Fruit fly (Drosophila melanogaster) whole organism, wandering third instar larva: Measurements from ENCODE around the gene CG46310.

Experiments used
- Abd-B ChIP-seq: fragments of >200 bp; optimal IDR thresholded peaks from 2 replicates; lab custom pipeline; 2017; ENCODE audit warnings: missing biosample characterization, missing genetic modification characterization
- CG32264 ChIP-seq: fragments of 200-800 bp; sonication (Bioruptor generic); optimal IDR thresholded peaks from 2 replicates; lab custom pipeline; 2016; ENCODE audit warnings: missing biosample characterization, missing genetic modification characterization
- CG9705 ChIP-seq: fragments of 200-800 bp; sonication (Bioruptor generic); optimal IDR thresholded peaks from 2 replicates; lab custom pipeline; 2018; ENCODE audit warnings: missing biosample characterization, mild to moderate bottlenecking, missing genetic modification characterization
- CrebA ChIP-seq: fragments of 200-800 bp; sonication (Bioruptor generic); optimal IDR thresholded peaks from 2 replicates; lab custom pipeline; 2016; ENCODE audit warnings: missing biosample characterization, mild to moderate bottlenecking, missing genetic modification characterization, borderline replicate concordance
- Dif ChIP-seq: fragments of 200-275, 200-300 bp; sonication (Bioruptor generic); optimal IDR thresholded peaks from 2 replicates; lab custom pipeline; 2018; ENCODE audit warnings: missing biosample characterization, missing genetic modification characterization; ENCODE audit not compliant: partially characterized antibody
- GATAd ChIP-seq: sonication (Bioruptor generic); optimal IDR thresholded peaks from 2 replicates; lab custom pipeline; 2016; ENCODE audit warnings: missing biosample characterization, missing genetic modification characterization
- HLH106 ChIP-seq: fragments of 200-800 bp; optimal IDR thresholded peaks from 3 replicates; lab custom pipeline; 2019; ENCODE audit warnings: missing biosample characterization, mild to moderate bottlenecking, missing genetic modification characterization, moderate library complexity
- Hnf4 ChIP-seq: fragments of 200-800 bp; sonication (Bioruptor generic); optimal IDR thresholded peaks from 2 replicates; lab custom pipeline; 2016; ENCODE audit warnings: missing biosample characterization, mild to moderate bottlenecking, missing genetic modification characterization
- Hr78 ChIP-seq: fragments of >200 bp; optimal IDR thresholded peaks from 2 replicates; lab custom pipeline; 2017; ENCODE audit warnings: missing biosample characterization, missing genetic modification characterization
- Hr83 ChIP-seq: fragments of 200-300 bp; sonication (Bioruptor generic); optimal IDR thresholded peaks from 2 replicates; lab custom pipeline; 2016; ENCODE audit warnings: missing biosample characterization, mild to moderate bottlenecking, missing genetic modification characterization, moderate library complexity; ENCODE audit not compliant: poor library complexity, severe bottlenecking
- Jra ChIP-seq: sonication (Bioruptor generic); optimal IDR thresholded peaks from 2 replicates; lab custom pipeline; 2016; ENCODE audit warnings: missing biosample characterization, missing genetic modification characterization
- Mio ChIP-seq: sonication (Bioruptor generic); optimal IDR thresholded peaks from 2 replicates; lab custom pipeline; 2016; ENCODE audit warnings: missing biosample characterization, missing genetic modification characterization
- Myc ChIP-seq: fragments of >200 bp; optimal IDR thresholded peaks from 2 replicates; lab custom pipeline; 2017
- N ChIP-seq: fragments of >200 bp; optimal IDR thresholded peaks from 2 replicates; lab custom pipeline; 2018; ENCODE audit warnings: missing biosample characterization, missing external identifiers, missing genetic modification characterization
- OdsH ChIP-seq: fragments of 200-800 bp; sonication (Bioruptor generic); optimal IDR thresholded peaks from 2 replicates; lab custom pipeline; 2016; ENCODE audit warnings: missing biosample characterization, mild to moderate bottlenecking, missing genetic modification characterization
- Sp1 ChIP-seq: fragments of 200-800 bp; sonication (Bioruptor generic); optimal IDR thresholded peaks from 3 replicates; lab custom pipeline; 2019; ENCODE audit warnings: missing biosample characterization, mild to moderate bottlenecking, missing genetic modification characterization, moderate library complexity
- Vsx2 ChIP-seq: fragments of 200-300, 225-300 bp; sonication (Bioruptor generic); optimal IDR thresholded peaks from 2 replicates; lab custom pipeline; 2018; ENCODE audit warnings: missing biosample characterization, missing genetic modification characterization; ENCODE audit not compliant: partially characterized antibody
- br ChIP-seq: fragments of 200-800 bp; sonication (Bioruptor generic); optimal IDR thresholded peaks from 2 replicates; lab custom pipeline; 2016; ENCODE audit warnings: missing biosample characterization, missing genetic modification characterization
- brk ChIP-seq: fragments of 200-800 bp; sonication (Bioruptor generic); optimal IDR thresholded peaks from 2 replicates; lab custom pipeline; 2016; ENCODE audit warnings: missing biosample characterization, mild to moderate bottlenecking, missing genetic modification characterization
- dl ChIP-seq, 2 experiments: fragments of 175-275, 200-275 bp in 1 of 2; fragments of 200-275 bp in 1 of 2; sonication (Bioruptor generic); optimal IDR thresholded peaks; lab custom pipeline; 2018; ENCODE audit warnings: mild to moderate bottlenecking in 2 of 2, missing biosample characterization in 2 of 2, missing genetic modification characterization in 2 of 2, moderate library complexity in 2 of 2; ENCODE audit not compliant: partially characterized antibody in 2 of 2, insufficient read depth in 1 of 2
- dmrt93B ChIP-seq: fragments of 200-800 bp; sonication (Bioruptor generic); optimal IDR thresholded peaks from 2 replicates; lab custom pipeline; 2018; ENCODE audit warnings: missing biosample characterization, mild to moderate bottlenecking, missing genetic modification characterization
- dsf ChIP-seq: sonication (Bioruptor generic); optimal IDR thresholded peaks from 2 replicates; lab custom pipeline; 2016; ENCODE audit warnings: missing biosample characterization, missing genetic modification characterization, borderline replicate concordance
- ey ChIP-seq: fragments of 200-800 bp; sonication (Bioruptor generic); optimal IDR thresholded peaks from 2 replicates; lab custom pipeline; 2016; ENCODE audit warnings: missing biosample characterization, missing genetic modification characterization
- fru ChIP-seq: fragments of 200-800 bp; sonication (Bioruptor generic); optimal IDR thresholded peaks from 3 replicates; lab custom pipeline; 2016; ENCODE audit warnings: missing biosample characterization, mild to moderate bottlenecking, missing genetic modification characterization
- h ChIP-seq: fragments of 200-800 bp; sonication (Bioruptor generic); optimal IDR thresholded peaks from 3 replicates; lab custom pipeline; 2016; ENCODE audit warnings: missing biosample characterization, mild to moderate bottlenecking, missing genetic modification characterization
- jim ChIP-seq: fragments of 175-275, 200-325 bp; sonication (Bioruptor generic); optimal IDR thresholded peaks from 2 replicates; lab custom pipeline; 2016; ENCODE audit warnings: missing biosample characterization, mild to moderate bottlenecking, missing genetic modification characterization
- psq ChIP-seq: fragments of 200-800 bp; sonication (Bioruptor generic); optimal IDR thresholded peaks from 3 replicates; lab custom pipeline; 2017; ENCODE audit warnings: missing biosample characterization, mild to moderate bottlenecking, missing genetic modification characterization, moderate library complexity
- rgr ChIP-seq: fragments of 200-800 bp; sonication (Bioruptor generic); optimal IDR thresholded peaks from 3 replicates; lab custom pipeline; 2016; ENCODE audit warnings: missing biosample characterization, mild to moderate bottlenecking, missing genetic modification characterization
- sage ChIP-seq: fragments of 200-800 bp; sonication (Bioruptor generic); optimal IDR thresholded peaks from 2 replicates; lab custom pipeline; 2016; ENCODE audit warnings: missing biosample characterization, mild to moderate bottlenecking, missing genetic modification characterization
- usp ChIP-seq: fragments of >200 bp; optimal IDR thresholded peaks from 2 replicates; lab custom pipeline; 2017; ENCODE audit warnings: missing biosample characterization, missing genetic modification characterization
- woc ChIP-seq: sonication (Bioruptor generic); optimal IDR thresholded peaks from 2 replicates; lab custom pipeline; 2016; ENCODE audit warnings: missing biosample characterization, mild to moderate bottlenecking, missing genetic modification characterization

Gene CG46310

dm6 chr3R:23141113-23141512 is 32.6 kb upstream of the CG46310 start:
- TF ChIP-seq Hnf4 (GFP tag; lab: Kevin White, UChicago) (no peak), Myc (lab: Kevin White, UChicago) (no peak), jim (GFP tag; lab: Kevin White, UChicago) (no peak), Hr83 (GFP tag; lab: Kevin White, UChicago) (no peak), GATAd (no peak), CG9705 (GFP tag; lab: Kevin White, UChicago) (no peak), Abd-B (GFP tag; lab: Kevin White, UChicago) (no peak), br (GFP tag; lab: Kevin White, UChicago) (no peak), OdsH (GFP tag; lab: Kevin White, UChicago) (no peak), usp (GFP tag; lab: Kevin White, UChicago) (no peak), h (GFP tag; lab: Kevin White, UChicago) (no peak), fru (GFP tag; lab: Kevin White, UChicago) (no peak), Hr78 (GFP tag; lab: Kevin White, UChicago) (no peak), woc (no peak), dsf (no peak), CG32264 (GFP tag; lab: Kevin White, UChicago) (no peak), Dif (GFP tag; lab: Kevin White, UChicago) (no peak), sage (GFP tag; lab: Kevin White, UChicago) (no peak), dl (GFP tag; optimal IDR thresholded peaks at IDR 0.05; lab: Kevin White, UChicago; ENCODE audit: insufficient read depth in 1 of 2, partially characterized antibody in 2 of 2) (no peak), brk (GFP tag; lab: Kevin White, UChicago) (no peak)

dm6 chr3R:23141678-23142338 is 31.9 kb upstream of the CG46310 start, which contains the start of gene hh:
Gene hh (minus strand): TSS chr3R:23141906.
- TF ChIP-seq Vsx2, result peak; percentile 63
- TF ChIP-seq Jra (GFP tag; lab: Kevin White, UChicago), result peak; percentile 3
- TF ChIP-seq dl (GFP tag; optimal IDR thresholded peaks at IDR 0.05; lab: Kevin White, UChicago; ENCODE audit: insufficient read depth in 1 of 2, partially characterized antibody in 2 of 2), result peak in 1 of 2 experiments; percentile 15
- TF ChIP-seq Sp1, result no peak
- TF ChIP-seq N (GFP tag; lab: Kevin White, UChicago), result peak; percentile 50
- TF ChIP-seq Hr83 (GFP tag; lab: Kevin White, UChicago), result peak; percentile 59
- TF ChIP-seq GATAd, result no peak
- TF ChIP-seq brk (GFP tag; lab: Kevin White, UChicago), result no peak
- peak; percentile 20 for TF ChIP-seq h (GFP tag; lab: Kevin White, UChicago)
- TF ChIP-seq psq (GFP tag; lab: Kevin White, UChicago), result peak; percentile 23
- peak; percentile 11 for TF ChIP-seq fru (GFP tag; lab: Kevin White, UChicago)
- TF ChIP-seq Abd-B (GFP tag; lab: Kevin White, UChicago), result no peak
- peak; percentile 21 for TF ChIP-seq Dif (GFP tag; lab: Kevin White, UChicago)

- TF ChIP-seq Myc (lab: Kevin White, UChicago), result no peak
These were observed 30.2 kb upstream of the CG46310 start for dm6 chr3R:23143440-23143839.

- TF ChIP-seq ey (GFP tag; lab: Kevin White, UChicago) (peak; percentile 13), Dif (GFP tag; lab: Kevin White, UChicago) (no peak), h (GFP tag; lab: Kevin White, UChicago) (peak; percentile 48), Vsx2 (no peak), HLH106 (tag; lab: Kevin White, UChicago) (peak; percentile 37), dl (GFP tag; optimal IDR thresholded peaks at IDR 0.05; lab: Kevin White, UChicago; ENCODE audit: insufficient read depth in 1 of 2, partially characterized antibody in 2 of 2) (no peak), Hnf4 (GFP tag; lab: Kevin White, UChicago) (no peak), CrebA (GFP tag; lab: Kevin White, UChicago) (no peak), Mio (GFP tag; lab: Kevin White, UChicago) (no peak), fru (GFP tag; lab: Kevin White, UChicago) (peak; percentile 35), psq (GFP tag; lab: Kevin White, UChicago) (peak; percentile 26), woc (peak; percentile 30), N (GFP tag; lab: Kevin White, UChicago) (no peak), dmrt93B (GFP tag; lab: Kevin White, UChicago) (no peak), rgr (GFP tag; lab: Kevin White, UChicago) (peak; percentile 34), OdsH (GFP tag; lab: Kevin White, UChicago) (peak; percentile 15), Sp1 (peak; percentile 14)
These were observed 29.0 kb upstream of the CG46310 start for dm6 chr3R:23144654-23145053.
